Fruit fly (Drosophila melanogaster) whole organism, embryonic: ENCODE results near the gene Kap3.

Experiments
- BEAF-32 ChIP-seq: fragments of 200-800 bp; sonication (Bioruptor generic); optimal IDR thresholded peaks from 3 replicates; lab custom pipeline; 2017; ENCODE audit warnings: missing biosample characterization, missing genetic modification characterization, mild to moderate bottlenecking, moderate library complexity, missing genetic modification reagents
- CG10267 ChIP-seq: fragments of 200-800 bp; sonication (Bioruptor generic); optimal IDR thresholded peaks from 2 replicates; lab custom pipeline; 2018; ENCODE audit warnings: missing biosample characterization, mild to moderate bottlenecking, missing genetic modification characterization, moderate library complexity
- CG10654 ChIP-seq: fragments of 200-800 bp; sonication (Bioruptor generic); optimal IDR thresholded peaks from 2 replicates; lab custom pipeline; 2016; ENCODE audit warnings: missing biosample characterization, missing genetic modification characterization
- CG12391 ChIP-seq: fragments of 200-800 bp; sonication (Bioruptor generic); optimal IDR thresholded peaks from 3 replicates; lab custom pipeline; 2018; ENCODE audit warnings: missing biosample characterization, mild to moderate bottlenecking, missing genetic modification characterization, moderate library complexity
- CG12659 ChIP-seq: fragments of 200-800 bp; sonication (Bioruptor generic); optimal IDR thresholded peaks from 3 replicates; lab custom pipeline; 2017; ENCODE audit warnings: mild to moderate bottlenecking, missing biosample characterization, missing genetic modification reagents, missing genetic modification characterization
- CG13296 ChIP-seq: fragments of 200-800 bp; sonication (Bioruptor generic); optimal IDR thresholded peaks from 3 replicates; lab custom pipeline; 2018; ENCODE audit warnings: missing biosample characterization, mild to moderate bottlenecking, missing genetic modification characterization
- CG14667 ChIP-seq: fragments of 200-800 bp; sonication (Bioruptor generic); IDR thresholded peaks from 2 replicates; pipeline ENCODE4 v1.3.6; 2022; ENCODE audit warnings: missing biosample characterization, missing genetic modification characterization
- CG14710 ChIP-seq: fragments of 200-800 bp; sonication (Bioruptor generic); optimal IDR thresholded peaks from 3 replicates; lab custom pipeline; 2019; ENCODE audit warnings: missing biosample characterization, mild to moderate bottlenecking, missing genetic modification characterization, moderate library complexity
- CG15269 ChIP-seq: fragments of 200-800 bp; sonication (Bioruptor generic); optimal IDR thresholded peaks from 2 replicates; lab custom pipeline; 2018; ENCODE audit warnings: missing biosample characterization, mild to moderate bottlenecking, missing genetic modification characterization, moderate library complexity
- CG15514 ChIP-seq: fragments of 200-800 bp; sonication (Bioruptor generic); optimal IDR thresholded peaks from 3 replicates; lab custom pipeline; 2017; ENCODE audit warnings: missing biosample characterization, missing genetic modification characterization, mild to moderate bottlenecking, moderate library complexity, missing genetic modification reagents
- CG1602 ChIP-seq: fragments of 200-800 bp; sonication (Bioruptor generic); optimal IDR thresholded peaks from 3 replicates; lab custom pipeline; 2016; ENCODE audit warnings: missing biosample characterization, missing genetic modification characterization
- CG1603 ChIP-seq: fragments of 200-800 bp; sonication (Bioruptor generic); optimal IDR thresholded peaks from 2 replicates; lab custom pipeline; 2019; ENCODE audit warnings: missing biosample characterization, mild to moderate bottlenecking, missing genetic modification characterization, moderate library complexity
- CG2120 ChIP-seq: fragments of 200-800 bp; sonication (Bioruptor generic); optimal IDR thresholded peaks from 3 replicates; lab custom pipeline; 2016; ENCODE audit warnings: missing biosample characterization, missing genetic modification characterization
- CG2712 ChIP-seq: fragments of 200-800 bp; optimal IDR thresholded peaks from 3 replicates; lab custom pipeline; 2019; ENCODE audit warnings: missing biosample characterization, mild to moderate bottlenecking, missing genetic modification characterization, moderate library complexity
- CG32532 ChIP-seq: fragments of 200-800 bp; sonication (Bioruptor generic); IDR thresholded peaks from 2 replicates; pipeline ENCODE4 v1.3.6; 2022; ENCODE audit warnings: missing biosample characterization, missing genetic modification characterization
- CG34422 ChIP-seq: fragments of 200-800 bp; sonication (Bioruptor generic); IDR thresholded peaks from 3 replicates; pipeline ENCODE4 v1.3.6; 2022; ENCODE audit warnings: missing biosample characterization, missing genetic modification characterization
- CG3847 ChIP-seq: fragments of 200-800 bp; sonication (Bioruptor generic); IDR thresholded peaks from 2 replicates; pipeline ENCODE4 v1.3.6; 2022; ENCODE audit warnings: missing biosample characterization, missing genetic modification characterization
- CG4617 ChIP-seq: fragments of 200-800 bp; sonication (Bioruptor generic); optimal IDR thresholded peaks from 3 replicates; lab custom pipeline; 2016; ENCODE audit warnings: missing biosample characterization, missing genetic modification characterization, borderline replicate concordance
- CG6689 ChIP-seq: fragments of 200-800 bp; sonication (Bioruptor generic); IDR thresholded peaks from 2 replicates; pipeline ENCODE4 v1.3.6; 2022; ENCODE audit warnings: missing biosample characterization, missing genetic modification characterization
- CG8924 ChIP-seq: fragments of 200-800 bp; optimal IDR thresholded peaks from 3 replicates; lab custom pipeline; 2019; ENCODE audit warnings: missing biosample characterization, mild to moderate bottlenecking, missing genetic modification characterization, moderate library complexity
- CG9215 ChIP-seq: fragments of 200-800 bp; sonication (Bioruptor generic); IDR thresholded peaks from 2 replicates; pipeline ENCODE4 v1.3.6; 2022; ENCODE audit warnings: missing biosample characterization, missing genetic modification characterization
- CG9932 ChIP-seq: fragments of 200-800 bp; sonication (Bioruptor generic); IDR thresholded peaks from 2 replicates; pipeline ENCODE4 v1.3.6; 2022; ENCODE audit warnings: missing biosample characterization, missing genetic modification characterization
- CHES-1-like ChIP-seq: fragments of 200-800 bp; sonication (Bioruptor generic); optimal IDR thresholded peaks from 2 replicates; lab custom pipeline; 2016; ENCODE audit warnings: missing biosample characterization, missing genetic modification characterization
- CTCF ChIP-seq: fragments of 200-800 bp; sonication (Bioruptor generic); optimal IDR thresholded peaks from 2 replicates; lab custom pipeline; 2017; ENCODE audit warnings: missing biosample characterization, mild to moderate bottlenecking, missing genetic modification characterization, moderate library complexity
- Dad ChIP-seq: fragments of 200-800 bp; sonication (Bioruptor generic); optimal IDR thresholded peaks from 3 replicates; lab custom pipeline; 2016; ENCODE audit warnings: missing biosample characterization, missing genetic modification characterization
- Deaf1 ChIP-seq: fragments of 200-800 bp; optimal IDR thresholded peaks from 3 replicates; lab custom pipeline; 2019; ENCODE audit warnings: missing biosample characterization, mild to moderate bottlenecking, missing genetic modification characterization, moderate library complexity
- Dp ChIP-seq: fragments of 200-800 bp; sonication (Bioruptor generic); optimal IDR thresholded peaks from 2 replicates; lab custom pipeline; 2018; ENCODE audit warnings: missing biosample characterization, mild to moderate bottlenecking, missing genetic modification characterization, moderate library complexity
- H15 ChIP-seq: fragments of 200-800 bp; sonication (Bioruptor generic); IDR thresholded peaks from 3 replicates; pipeline ENCODE4 v1.3.6; 2022; ENCODE audit warnings: missing biosample characterization, missing genetic modification characterization
- Hmx ChIP-seq: fragments of 200-800 bp; sonication (Bioruptor generic); optimal IDR thresholded peaks from 2 replicates; lab custom pipeline; 2016; ENCODE audit warnings: missing biosample characterization, missing genetic modification characterization
- Hr51 ChIP-seq, 2 experiments: fragments of 200-800 bp; sonication (Bioruptor generic); optimal IDR thresholded peaks; 2 replicates in 1 of 2; 3 replicates in 1 of 2; lab custom pipeline; 2016 to 2018; ENCODE audit warnings: missing biosample characterization in 2 of 2, missing genetic modification characterization in 2 of 2, mild to moderate bottlenecking in 1 of 2, moderate library complexity in 1 of 2
- MESR4 ChIP-seq: fragments of 200-800 bp; sonication (Bioruptor generic); optimal IDR thresholded peaks from 2 replicates; lab custom pipeline; 2018; ENCODE audit warnings: missing biosample characterization, mild to moderate bottlenecking, missing genetic modification characterization, moderate library complexity
- Med ChIP-seq: fragments of 200-800 bp; sonication (Bioruptor generic); peaks from one replicate; lab custom pipeline; 2016; ENCODE audit warnings: missing biosample characterization, missing genetic modification characterization, mild to moderate bottlenecking, inconsistent platforms, moderate library complexity
- Myb ChIP-seq: fragments of 200-800 bp; sonication (Bioruptor generic); optimal IDR thresholded peaks from 2 replicates; lab custom pipeline; 2016; ENCODE audit warnings: missing biosample characterization, missing genetic modification characterization
- Pdp1 ChIP-seq, 2 experiments: fragments of 200-800 bp; sonication (Bioruptor generic); optimal IDR thresholded peaks; 3 replicates each; lab custom pipeline; 2016; ENCODE audit warnings: missing biosample characterization in 2 of 2, missing genetic modification characterization in 2 of 2, mild to moderate bottlenecking in 1 of 2, moderate library complexity in 1 of 2
- Sin3A ChIP-seq: fragments of >200 bp; optimal IDR thresholded peaks from 2 replicates; lab custom pipeline; 2018
- YL-1 ChIP-seq: fragments of 200-800 bp; sonication (Bioruptor generic); optimal IDR thresholded peaks from 3 replicates; lab custom pipeline; 2017; ENCODE audit warnings: missing biosample characterization, mild to moderate bottlenecking, missing genetic modification characterization
- ash1 ChIP-seq: fragments of 200-800 bp; sonication (Bioruptor generic); optimal IDR thresholded peaks from 2 replicates; lab custom pipeline; 2018; ENCODE audit warnings: missing biosample characterization, mild to moderate bottlenecking, missing genetic modification characterization
- bab2 ChIP-seq: fragments of 200-800 bp; sonication (Bioruptor generic); optimal IDR thresholded peaks from 2 replicates; lab custom pipeline; 2016; ENCODE audit warnings: missing biosample characterization, missing genetic modification characterization
- cato ChIP-seq: fragments of 200-800 bp; sonication (Bioruptor generic); optimal IDR thresholded peaks from 2 replicates; lab custom pipeline; 2016; ENCODE audit warnings: missing biosample characterization, missing genetic modification characterization, borderline replicate concordance
- dm ChIP-seq: fragments of 200-800 bp; sonication (Bioruptor generic); optimal IDR thresholded peaks from 3 replicates; lab custom pipeline; 2016; ENCODE audit warnings: missing biosample characterization, missing genetic modification characterization
- eyg ChIP-seq: fragments of 200-800 bp; sonication (Bioruptor generic); optimal IDR thresholded peaks from 3 replicates; lab custom pipeline; 2016; ENCODE audit warnings: missing biosample characterization, missing genetic modification characterization
- grau ChIP-seq: fragments of 200-800 bp; optimal IDR thresholded peaks from 3 replicates; lab custom pipeline; 2019; ENCODE audit warnings: missing biosample characterization, mild to moderate bottlenecking, missing genetic modification characterization, moderate library complexity
- hth ChIP-seq: fragments of >200 bp; optimal IDR thresholded peaks from 2 replicates; lab custom pipeline; 2017; ENCODE audit warnings: inconsistent platforms
- jing ChIP-seq: fragments of 200-800 bp; sonication (Bioruptor generic); optimal IDR thresholded peaks from 2 replicates; lab custom pipeline; 2018; ENCODE audit warnings: missing biosample characterization, mild to moderate bottlenecking, missing genetic modification characterization
- phol ChIP-seq: fragments of 200-800 bp; sonication (Bioruptor generic); optimal IDR thresholded peaks from 3 replicates; lab custom pipeline; 2018; ENCODE audit warnings: missing biosample characterization, mild to moderate bottlenecking, missing genetic modification characterization, moderate library complexity
- pzg ChIP-seq: fragments of 200-800 bp; sonication (Bioruptor generic); optimal IDR thresholded peaks from 3 replicates; lab custom pipeline; 2018; ENCODE audit warnings: missing biosample characterization, mild to moderate bottlenecking, missing genetic modification characterization, moderate library complexity
- row ChIP-seq: fragments of 200-800 bp; sonication (Bioruptor generic); IDR thresholded peaks from 3 replicates; pipeline ENCODE4 v1.3.6; 2022; ENCODE audit warnings: missing biosample characterization, missing genetic modification characterization
- scrt ChIP-seq: fragments of 200-800 bp; sonication (Bioruptor generic); optimal IDR thresholded peaks from 2 replicates; lab custom pipeline; 2018; ENCODE audit warnings: missing biosample characterization, mild to moderate bottlenecking, missing genetic modification characterization, moderate library complexity
- sug ChIP-seq: fragments of 200-800 bp; optimal IDR thresholded peaks from 2 replicates; lab custom pipeline; 2019; ENCODE audit warnings: missing biosample characterization, mild to moderate bottlenecking, missing genetic modification characterization, moderate library complexity
- trem ChIP-seq: fragments of 200-800 bp; optimal IDR thresholded peaks from 3 replicates; lab custom pipeline; 2019; ENCODE audit warnings: missing biosample characterization, mild to moderate bottlenecking, missing genetic modification characterization, moderate library complexity
- wek ChIP-seq: fragments of 200-800 bp; sonication (Bioruptor generic); optimal IDR thresholded peaks from 3 replicates; lab custom pipeline; 2018; ENCODE audit warnings: missing biosample characterization, mild to moderate bottlenecking, missing genetic modification characterization, moderate library complexity

Kap3 gene

DNA sequence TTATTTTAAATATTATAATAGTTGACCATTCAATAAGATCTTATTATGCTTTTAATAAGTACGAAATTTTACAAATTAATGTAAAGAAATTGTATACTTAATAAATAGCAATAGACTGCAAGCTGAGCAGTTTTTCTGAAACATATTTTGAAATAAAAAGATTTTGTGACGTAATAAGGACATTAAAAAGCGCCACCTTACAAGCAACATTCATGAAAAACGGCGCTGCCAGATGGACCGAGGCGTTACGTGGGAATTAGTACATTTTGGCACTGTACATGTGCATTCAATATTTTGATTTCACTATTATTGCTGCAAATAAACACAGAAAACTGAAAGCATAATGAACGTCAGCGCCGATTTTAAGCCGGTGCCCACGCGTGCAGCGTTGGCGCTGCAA, 8.9 kb upstream of the Kap3 start, which contains the start of gene CG1738 (continued):
- TF ChIP-seq Hr51 (GFP tag; optimal IDR thresholded peaks at IDR 0.05; lab: Kevin White, UChicago), result peak in 1 of 2 experiments; percentile 1
- TF ChIP-seq grau (tag; lab: Kevin White, UChicago), result peak; percentile 31
- TF ChIP-seq CG3847, result peak; percentile 65
- peak; percentile 20 for TF ChIP-seq CG1603 (tag; lab: Kevin White, UChicago)
- no peak for TF ChIP-seq Hmx (GFP tag; lab: Kevin White, UChicago)
- TF ChIP-seq dm, result peak; percentile 60
- TF ChIP-seq row (GFP tag; lab: Robert Waterston, UW), result peak; percentile 83
- TF ChIP-seq Pdp1 (GFP tag; optimal IDR thresholded peaks at IDR 0.05; lab: Kevin White, UChicago), result peak in 1 of 2 experiments; percentile 90
- peak; percentile 36 for TF ChIP-seq CG2120 (GFP tag; lab: Kevin White, UChicago)
- peak; percentile 5 for TF ChIP-seq CG8924 (tag; lab: Kevin White, UChicago)
- TF ChIP-seq CG9215, result no peak
- peak; percentile 23 for TF ChIP-seq CG12659 (GFP tag; lab: Kevin White, UChicago)
- peak; percentile 30 for TF ChIP-seq phol (tag; lab: Kevin White, UChicago)
- peak; percentile 8 for TF ChIP-seq Dp (GFP tag; lab: Kevin White, UChicago)
- TF ChIP-seq scrt (GFP tag; lab: Kevin White, UChicago), result peak; percentile 5
- peak; percentile 38 for TF ChIP-seq CG2712 (tag; lab: Kevin White, UChicago)
- TF ChIP-seq CG34422 (GFP tag; lab: Robert Waterston, UW), result 0 out of 3 replicates have a peak, but pooled peaks have one; percentile 44
- TF ChIP-seq CG13296 (GFP tag; lab: Kevin White, UChicago), result peak; percentile 1
- TF ChIP-seq CG32532, result no peak
- TF ChIP-seq CG15269 (tag; lab: Kevin White, UChicago), result peak; percentile 30
- TF ChIP-seq pzg (GFP tag; lab: Kevin White, UChicago), result peak; percentile 47
- TF ChIP-seq CG12391 (tag; lab: Kevin White, UChicago), result peak; percentile 1
- peak; percentile 61 for TF ChIP-seq CG9932 (GFP tag; lab: Robert Waterston, UW)
- TF ChIP-seq Dad (GFP tag; lab: Kevin White, UChicago), result no peak

DNA sequence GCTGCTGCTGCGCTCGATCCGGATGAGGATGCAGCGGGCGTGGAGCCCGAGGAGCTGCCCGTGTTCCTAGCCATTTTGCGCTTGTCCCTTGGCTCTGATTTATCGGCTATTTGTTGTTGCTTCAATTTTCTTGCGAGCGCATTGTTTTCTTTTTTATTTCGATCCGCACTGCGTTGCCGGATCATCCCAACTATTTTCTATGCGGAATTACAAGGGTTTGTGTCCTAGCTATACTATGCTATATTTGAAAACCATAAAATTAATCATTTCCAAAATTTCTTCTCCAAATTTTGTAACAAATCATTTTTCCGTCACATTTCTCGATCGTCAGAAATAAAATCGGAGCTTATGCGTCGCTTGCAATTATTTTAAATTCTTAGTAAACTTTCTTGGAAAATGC, 7.9 kb upstream of the Kap3 start, which contains the start of the genes GCS1 and CG11756:
Gene GCS1, minus strand, starts transcription at position 193 of the 400 bp plus-strand sequence.
Gene CG11756, plus strand, starts transcription at position 312 of the 400 bp plus-strand sequence.
- TF ChIP-seq H15 (GFP tag; lab: Robert Waterston, UW) (no peak), CTCF (GFP tag; lab: Kevin White, UChicago) (peak; percentile 51), eyg (GFP tag; lab: Kevin White, UChicago) (no peak), trem (tag; lab: Kevin White, UChicago) (peak; percentile 37), Sin3A (lab: Kevin White, UChicago) (peak; percentile 19), hth (lab: Kevin White, UChicago) (no peak), row (GFP tag; lab: Robert Waterston, UW) (0 out of 3 replicates have a peak, but pooled peaks have one; percentile 20), CG10267 (tag; lab: Kevin White, UChicago) (peak; percentile 27), CG10654 (GFP tag; lab: Kevin White, UChicago) (no peak), jing (GFP tag; lab: Kevin White, UChicago) (no peak), CHES-1-like (GFP tag; lab: Kevin White, UChicago) (peak; percentile 3), MESR4 (GFP tag; lab: Kevin White, UChicago) (peak; percentile 48), wek (GFP tag; lab: Kevin White, UChicago) (no peak), CG14710 (tag; lab: Kevin White, UChicago) (peak; percentile 23), bab2 (no peak), sug (tag; lab: Kevin White, UChicago) (no peak), CG4617 (GFP tag; lab: Kevin White, UChicago) (peak; percentile 47), CG6689 (GFP tag; lab: Robert Waterston, UW) (peak; percentile 65), Med (GFP tag; lab: Kevin White, UChicago) (peak; percentile 64), YL-1 (peak; percentile 19), BEAF-32 (peak; percentile 31), cato (GFP tag; lab: Kevin White, UChicago) (no peak), CG1603 (tag; lab: Kevin White, UChicago) (peak; percentile 24), CG14667 (no peak), Deaf1 (tag; lab: Kevin White, UChicago) (no peak), CG15514 (GFP tag; lab: Kevin White, UChicago) (peak; percentile 29), CG1602 (GFP tag; lab: Kevin White, UChicago) (no peak), Myb (GFP tag; lab: Kevin White, UChicago) (peak; percentile 21), ash1 (GFP tag; lab: Kevin White, UChicago) (no peak)
